Fruit fly (Drosophila melanogaster) whole organism, embryonic: ENCODE data around the gene tipE.

Experiments
- C15 ChIP-seq: fragments of 200-800 bp; sonication (Bioruptor generic); IDR thresholded peaks from 3 replicates; pipeline ENCODE4 v1.3.6; 2022; ENCODE audit warnings: missing biosample characterization, missing genetic modification characterization
- CG11093 ChIP-seq: fragments of 200-800 bp; sonication (Bioruptor generic); IDR thresholded peaks from 3 replicates; pipeline ENCODE4 v1.3.6; 2022; ENCODE audit warnings: missing biosample characterization, missing genetic modification characterization
- CG12071 ChIP-seq: fragments of 200-800 bp; sonication (Bioruptor generic); optimal IDR thresholded peaks from 3 replicates; lab custom pipeline; 2018; ENCODE audit warnings: missing biosample characterization, mild to moderate bottlenecking, missing genetic modification characterization
- CG12659 ChIP-seq: fragments of 200-800 bp; sonication (Bioruptor generic); optimal IDR thresholded peaks from 3 replicates; lab custom pipeline; 2017; ENCODE audit warnings: mild to moderate bottlenecking, missing biosample characterization, missing genetic modification reagents, missing genetic modification characterization
- CG13775 ChIP-seq: fragments of 200-800 bp; sonication (Bioruptor generic); optimal IDR thresholded peaks from 3 replicates; lab custom pipeline; 2017; ENCODE audit warnings: missing biosample characterization, mild to moderate bottlenecking, missing genetic modification characterization
- CG14710 ChIP-seq: fragments of 200-800 bp; sonication (Bioruptor generic); optimal IDR thresholded peaks from 3 replicates; lab custom pipeline; 2019; ENCODE audit warnings: missing biosample characterization, mild to moderate bottlenecking, missing genetic modification characterization, moderate library complexity
- CG14860 ChIP-seq: fragments of 200-800 bp; sonication (Bioruptor generic); IDR thresholded peaks from 3 replicates; pipeline ENCODE4 v1.3.6; 2022; ENCODE audit warnings: missing biosample characterization, missing genetic modification characterization; ENCODE audit not compliant: partially characterized antibody
- CG1529 ChIP-seq: fragments of 200-800 bp; sonication (Bioruptor generic); optimal IDR thresholded peaks from 3 replicates; lab custom pipeline; 2018; ENCODE audit warnings: missing biosample characterization, missing genetic modification characterization
- CG15696 ChIP-seq: fragments of 200-800 bp; sonication (Bioruptor generic); optimal IDR thresholded peaks from 2 replicates; lab custom pipeline; 2019; ENCODE audit warnings: missing biosample characterization, mild to moderate bottlenecking, missing genetic modification characterization, moderate library complexity
- CG16815 ChIP-seq: fragments of 200-800 bp; sonication (Bioruptor generic); optimal IDR thresholded peaks from 3 replicates; lab custom pipeline; 2017; ENCODE audit warnings: missing biosample characterization, mild to moderate bottlenecking, missing genetic modification characterization
- CG17361 ChIP-seq: fragments of 200-800 bp; sonication (Bioruptor generic); IDR thresholded peaks from 3 replicates; pipeline ENCODE4 v1.3.6; 2022; ENCODE audit warnings: missing biosample characterization, missing genetic modification characterization
- CG2129 ChIP-seq: fragments of 200-800 bp; sonication (Bioruptor generic); IDR thresholded peaks from 2 replicates; pipeline ENCODE4 v1.3.6; 2022; ENCODE audit warnings: missing biosample characterization, missing genetic modification characterization; ENCODE audit not compliant: partially characterized antibody
- CG2712 ChIP-seq: fragments of 200-800 bp; optimal IDR thresholded peaks from 3 replicates; lab custom pipeline; 2019; ENCODE audit warnings: missing biosample characterization, mild to moderate bottlenecking, missing genetic modification characterization, moderate library complexity
- CG30403 ChIP-seq: fragments of 200-800 bp; sonication (Bioruptor generic); optimal IDR thresholded peaks from 3 replicates; lab custom pipeline; 2016; ENCODE audit warnings: missing biosample characterization, missing genetic modification characterization
- CG31388 ChIP-seq: fragments of 200-800 bp; sonication (Bioruptor generic); optimal IDR thresholded peaks from 2 replicates; lab custom pipeline; 2016; ENCODE audit warnings: missing biosample characterization, missing genetic modification characterization
- CG32772 ChIP-seq: fragments of 200-800 bp; sonication (Bioruptor generic); IDR thresholded peaks from 2 replicates; pipeline ENCODE4 v1.3.6; 2022; ENCODE audit warnings: missing biosample characterization, missing genetic modification characterization
- CG3995 ChIP-seq: fragments of 200-800 bp; sonication (Bioruptor generic); optimal IDR thresholded peaks from 3 replicates; lab custom pipeline; 2016; ENCODE audit warnings: missing biosample characterization, missing genetic modification characterization
- CG4424 ChIP-seq: fragments of 200-800 bp; sonication (Bioruptor generic); optimal IDR thresholded peaks from 3 replicates; lab custom pipeline; 2016; ENCODE audit warnings: missing biosample characterization, missing genetic modification characterization
- CG5245 ChIP-seq: fragments of 200-800 bp; sonication (Bioruptor generic); optimal IDR thresholded peaks from 3 replicates; lab custom pipeline; 2016; ENCODE audit warnings: missing biosample characterization, missing genetic modification characterization
- CG9932 ChIP-seq: fragments of 200-800 bp; sonication (Bioruptor generic); IDR thresholded peaks from 2 replicates; pipeline ENCODE4 v1.3.6; 2022; ENCODE audit warnings: missing biosample characterization, missing genetic modification characterization
- Ets65A ChIP-seq: fragments of 200-800 bp; sonication (Bioruptor generic); peaks from one replicate; lab custom pipeline; 2016; ENCODE audit warnings: missing biosample characterization, missing genetic modification characterization
- Fer3 ChIP-seq: fragments of 200-800 bp; sonication (Bioruptor generic); optimal IDR thresholded peaks from 2 replicates; lab custom pipeline; 2018; ENCODE audit warnings: missing biosample characterization, mild to moderate bottlenecking, missing genetic modification characterization, moderate library complexity
- HmgZ ChIP-seq: fragments of 200-800 bp; sonication (Bioruptor generic); optimal IDR thresholded peaks from 2 replicates; lab custom pipeline; 2018; ENCODE audit warnings: missing biosample characterization, mild to moderate bottlenecking, missing genetic modification characterization
- ara ChIP-seq: fragments of 200-800 bp; sonication (Bioruptor generic); IDR thresholded peaks from 2 replicates; pipeline ENCODE4 v1.3.6; 2022; ENCODE audit warnings: missing biosample characterization, missing genetic modification characterization
- ase ChIP-seq: fragments of 200-800 bp; sonication (Bioruptor generic); IDR thresholded peaks from 3 replicates; pipeline ENCODE4 v1.3.6; 2022; ENCODE audit warnings: missing biosample characterization, missing genetic modification characterization
- dmrt11E ChIP-seq: fragments of 200-800 bp; sonication (Bioruptor generic); optimal IDR thresholded peaks from 3 replicates; lab custom pipeline; 2018; ENCODE audit warnings: missing biosample characterization, mild to moderate bottlenecking, missing genetic modification characterization, moderate library complexity
- fd3F ChIP-seq: fragments of 200-800 bp; sonication (Bioruptor generic); optimal IDR thresholded peaks from 2 replicates; lab custom pipeline; 2018; ENCODE audit warnings: missing biosample characterization, mild to moderate bottlenecking, missing genetic modification characterization, moderate library complexity
- fd96Cb ChIP-seq: fragments of 200-800 bp; sonication (Bioruptor generic); optimal IDR thresholded peaks from 2 replicates; lab custom pipeline; 2018; ENCODE audit warnings: missing biosample characterization, mild to moderate bottlenecking, missing genetic modification characterization, moderate library complexity
- gce ChIP-seq: fragments of 200-800 bp; sonication (Bioruptor generic); IDR thresholded peaks from 3 replicates; pipeline ENCODE4 v1.3.6; 2022; ENCODE audit warnings: missing biosample characterization, missing genetic modification characterization
- gcm ChIP-seq: fragments of 200-800 bp; sonication (Bioruptor generic); optimal IDR thresholded peaks from 2 replicates; lab custom pipeline; 2019; ENCODE audit warnings: missing biosample characterization, mild to moderate bottlenecking, missing genetic modification characterization, moderate library complexity
- hkb ChIP-seq, 2 experiments: fragments of 200-800 bp in 1 of 2; fragments of >200 bp in 1 of 2; sonication (Bioruptor generic) in 1 of 2; IDR thresholded peaks in 1 of 2; optimal IDR thresholded peaks in 1 of 2; 2 replicates each; pipeline versions ENCODE4 v1.3.6 to Lab custom; 2017 to 2022; ENCODE audit warnings: missing biosample characterization in 1 of 2, missing genetic modification characterization in 1 of 2
- lab ChIP-seq: fragments of 200-800 bp; sonication (Bioruptor generic); optimal IDR thresholded peaks from 3 replicates; lab custom pipeline; 2017; ENCODE audit warnings: missing biosample characterization, missing genetic modification characterization, mild to moderate bottlenecking, moderate library complexity, missing genetic modification reagents
- lbe ChIP-seq: fragments of 200-800 bp; sonication (Bioruptor generic); optimal IDR thresholded peaks from 2 replicates; lab custom pipeline; 2016; ENCODE audit warnings: missing biosample characterization, mild to moderate bottlenecking, missing genetic modification characterization
- org-1 ChIP-seq: fragments of 200-800 bp; sonication (Bioruptor generic); optimal IDR thresholded peaks from 2 replicates; lab custom pipeline; 2017; ENCODE audit warnings: missing biosample characterization, missing genetic modification characterization
- pum ChIP-seq: fragments of 200-800 bp; sonication (Bioruptor generic); optimal IDR thresholded peaks from 2 replicates; lab custom pipeline; 2016; ENCODE audit warnings: missing biosample characterization, missing genetic modification characterization
- sd ChIP-seq: fragments of 200-800 bp; sonication (Bioruptor generic); optimal IDR thresholded peaks from 3 replicates; lab custom pipeline; 2018; ENCODE audit warnings: missing biosample characterization, mild to moderate bottlenecking, missing genetic modification characterization, moderate library complexity
- sens ChIP-seq: fragments of 200-800 bp; sonication (Bioruptor generic); peaks from one replicate; lab custom pipeline; 2016; ENCODE audit warnings: missing biosample characterization, missing genetic modification characterization
- stc ChIP-seq: fragments of 200-800 bp; sonication (Bioruptor generic); IDR thresholded peaks from 2 replicates; pipeline ENCODE4 v1.3.6; 2022; ENCODE audit warnings: missing biosample characterization, missing genetic modification characterization
- sug ChIP-seq: fragments of 200-800 bp; optimal IDR thresholded peaks from 2 replicates; lab custom pipeline; 2019; ENCODE audit warnings: missing biosample characterization, mild to moderate bottlenecking, missing genetic modification characterization, moderate library complexity
- trem ChIP-seq: fragments of 200-800 bp; optimal IDR thresholded peaks from 3 replicates; lab custom pipeline; 2019; ENCODE audit warnings: missing biosample characterization, mild to moderate bottlenecking, missing genetic modification characterization, moderate library complexity
- vnd ChIP-seq: fragments of 200-800 bp; sonication (Bioruptor generic); IDR thresholded peaks from 3 replicates; pipeline ENCODE4 v1.3.6; 2022; ENCODE audit warnings: missing biosample characterization, missing genetic modification characterization; ENCODE audit not compliant: partially characterized antibody
- vvl ChIP-seq: fragments of 200-800 bp; sonication (Bioruptor generic); IDR thresholded peaks from 2 replicates; pipeline ENCODE4 v1.3.6; 2022; ENCODE audit warnings: missing biosample characterization, missing genetic modification characterization

The tipE gene

DNA sequence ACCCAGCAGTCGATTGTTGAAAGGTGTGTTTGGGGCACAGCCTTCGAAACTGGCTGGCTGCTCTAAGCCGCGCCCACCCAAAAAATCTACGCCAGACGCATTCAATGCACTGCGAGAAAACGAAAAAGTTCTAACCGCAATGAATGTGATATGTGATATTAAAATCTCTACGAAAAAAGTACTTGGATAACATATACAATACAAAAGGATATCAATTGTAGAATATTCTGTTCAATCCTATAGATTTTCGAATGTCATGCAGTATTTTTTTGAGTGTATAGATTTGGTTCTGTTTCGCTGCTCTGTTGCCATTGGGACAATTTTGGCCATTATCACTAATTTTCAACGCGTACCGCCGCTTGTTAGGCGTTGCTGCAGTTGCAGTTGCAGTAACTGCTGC, 21.4 kb downstream of the tipE start (continued):
- TF ChIP-seq fd96Cb (tag; lab: Kevin White, UChicago) (peak; percentile 40), hkb (optimal IDR thresholded peaks at IDR 0.05; lab: Kevin White, UChicago) (no peak), hkb (GFP tag; IDR thresholded peaks at IDR 0.05; lab: Robert Waterston, UW) (0 out of 2 replicates have a peak, but pooled peaks have one; percentile 11), CG5245 (peak; percentile 4), ase (GFP tag; lab: Robert Waterston, UW) (peak; percentile 49; the same call in 1 of the 3 replicates), CG4424 (GFP tag; lab: Kevin White, UChicago) (peak; percentile 5), CG14710 (tag; lab: Kevin White, UChicago) (peak; percentile 23), CG14860 (GFP tag; lab: Robert Waterston, UW) (no peak), CG15696 (peak; percentile 20), fd3F (no peak), stc (0 out of 2 replicates have a peak, but pooled peaks have one; percentile 23), CG2712 (peak; percentile 62), trem (peak; percentile 16)

- TF ChIP-seq CG9932: no peak
- no peak for TF ChIP-seq CG30403
- no peak for TF ChIP-seq CG3995
- no peak for TF ChIP-seq dmrt11E (tag; lab: Kevin White, UChicago)
- TF ChIP-seq CG16815 (GFP tag; lab: Kevin White, UChicago): no peak
- TF ChIP-seq, all 482 proteins: peak for 0
Observed at dm6 chr3L:4211440-4211839, 23.1 kb downstream of the tipE start, which contains the start of gene Cpr64Ab. Cpr64Ab (minus strand) TSS chr3L:4211540.

dm6 chr3L:4212815-4213214, 24.5 kb downstream of the tipE start, which contains the start of gene Cpr64Ac:
Cpr64Ac (minus strand) TSS chr3L:4212915.
- TF ChIP-seq CG12071: no peak
- peak; percentile 5 for TF ChIP-seq sens (GFP tag; lab: Kevin White, UChicago)

DNA sequence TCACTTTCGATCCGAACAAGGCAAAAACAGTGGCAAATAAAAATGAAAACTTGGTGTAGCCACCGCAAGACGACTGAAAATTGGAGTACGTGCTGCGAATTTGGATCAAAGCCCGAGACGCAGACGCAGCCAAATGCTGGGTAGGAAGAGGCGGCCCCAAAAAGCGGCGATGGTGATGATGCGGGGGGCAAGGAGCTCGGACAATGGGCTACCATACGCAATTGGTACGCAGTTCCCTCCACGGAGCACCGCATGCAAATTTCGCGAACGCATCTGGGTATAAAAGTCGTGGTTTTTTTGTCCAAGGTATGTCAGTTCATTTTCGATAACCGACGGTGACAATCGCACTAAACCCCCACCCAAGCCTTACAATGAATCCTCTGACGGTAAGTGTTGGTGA, 26.8 kb downstream of the tipE start, which contains the start of gene Cpr64Ad:
Gene Cpr64Ad (plus strand): TSS at position 301 of the 400 bp plus-strand sequence.
- TF ChIP-seq Ets65A (GFP tag; lab: Kevin White, UChicago) (peak; percentile 47), pum (GFP tag; lab: Kevin White, UChicago) (no peak), lbe (no peak), CG1529 (GFP tag; lab: Kevin White, UChicago) (no peak), C15 (GFP tag; lab: Robert Waterston, UW) (no peak), vvl (0 out of 2 replicates have a peak, but pooled peaks have one; percentile 20), CG13775 (GFP tag; lab: Kevin White, UChicago) (no peak)

dm6 chr3L:4219291-4220228, 31.3 kb downstream of the tipE start:
- TF ChIP-seq ara (GFP tag; lab: Robert Waterston, UW): 0 out of 2 replicates have a peak, but pooled peaks have one; percentile 24
- TF ChIP-seq CG12659 (GFP tag; lab: Kevin White, UChicago): no peak
- no peak for TF ChIP-seq CG17361
- TF ChIP-seq CG32772 (GFP tag; lab: Robert Waterston, UW): peak; percentile 29; the same call in 1 of the 2 replicates
- TF ChIP-seq vnd (GFP tag; lab: Robert Waterston, UW): peak; percentile 67
- peak; percentile 96 for TF ChIP-seq sug (tag; lab: Kevin White, UChicago)
- TF ChIP-seq CG11093 (GFP tag; lab: Robert Waterston, UW): no peak
- TF ChIP-seq lab (GFP tag; lab: Kevin White, UChicago): peak; percentile 32
- peak; percentile 90 for TF ChIP-seq sd (tag; lab: Kevin White, UChicago)
- TF ChIP-seq Fer3 (tag; lab: Kevin White, UChicago): no peak
- no peak for TF ChIP-seq gcm
- TF ChIP-seq HmgZ (tag; lab: Kevin White, UChicago): peak; percentile 43
- TF ChIP-seq CG31388 (GFP tag; lab: Kevin White, UChicago): no peak
- TF ChIP-seq CG2129 (GFP tag; lab: Robert Waterston, UW): no peak
- TF ChIP-seq CG14860 (GFP tag; lab: Robert Waterston, UW): no peak
- TF ChIP-seq gce: no peak
- peak; percentile 39 for TF ChIP-seq org-1 (GFP tag; lab: Kevin White, UChicago)
